Fruit fly (Drosophila melanogaster) whole organism: Measurements from ENCODE around the gene CG42633.

Source experiments
- CG8478 ChIP-seq: fragments of >200 bp; optimal IDR thresholded peaks from 2 replicates; lab custom pipeline; 2018; ENCODE audit warnings: inconsistent platforms
- Dll ChIP-seq: fragments of >200 bp; optimal IDR thresholded peaks from 2 replicates; lab custom pipeline; 2017
- EcR ChIP-seq, 2 experiments: fragments of >200 bp; optimal IDR thresholded peaks; 2 replicates each; lab custom pipeline; 2017; ENCODE audit warnings: missing biosample characterization in 2 of 2, missing genetic modification characterization in 2 of 2, missing genetic modification reagents in 2 of 2
- pan ChIP-seq: fragments of >200 bp; optimal IDR thresholded peaks from 2 replicates; lab custom pipeline; 2017
- psq ChIP-seq: fragments of >200 bp; optimal IDR thresholded peaks from 2 replicates; lab custom pipeline; 2017
- usp ChIP-seq: fragments of >200 bp; optimal IDR thresholded peaks from 2 replicates; lab custom pipeline; 2017; ENCODE audit warnings: missing biosample characterization, missing genetic modification characterization, mixed read lengths

Gene CG42633

dm6 chr3R:10782167-10782566, at the start of gene CG42633:
Gene CG42633 (minus strand): TSS chr3R:10782267.
- TF ChIP-seq CG8478: no peak
- no peak for TF ChIP-seq psq
- TF ChIP-seq pan (lab: Kevin White, UChicago): no peak
- TF ChIP-seq usp: no peak
- no peak for TF ChIP-seq EcR (GFP tag; optimal IDR thresholded peaks at IDR 0.05; lab: Kevin White, UChicago)
- TF ChIP-seq Dll (lab: Kevin White, UChicago): no peak

dm6 chr3R:10829746-10830145, 47.7 kb upstream of the CG42633 start:
- TF ChIP-seq usp (no peak), pan (lab: Kevin White, UChicago) (no peak), Dll (lab: Kevin White, UChicago) (no peak), EcR (GFP tag; optimal IDR thresholded peaks at IDR 0.05; lab: Kevin White, UChicago) (no peak), psq (no peak), CG8478 (no peak)

dm6 chr3R:10828688-10829087, 46.6 kb upstream of the CG42633 start:
- no peak for TF ChIP-seq pan (lab: Kevin White, UChicago)
- TF ChIP-seq EcR (GFP tag; optimal IDR thresholded peaks at IDR 0.05; lab: Kevin White, UChicago): no peak
- TF ChIP-seq Dll (lab: Kevin White, UChicago): no peak
- TF ChIP-seq CG8478: no peak

DNA sequence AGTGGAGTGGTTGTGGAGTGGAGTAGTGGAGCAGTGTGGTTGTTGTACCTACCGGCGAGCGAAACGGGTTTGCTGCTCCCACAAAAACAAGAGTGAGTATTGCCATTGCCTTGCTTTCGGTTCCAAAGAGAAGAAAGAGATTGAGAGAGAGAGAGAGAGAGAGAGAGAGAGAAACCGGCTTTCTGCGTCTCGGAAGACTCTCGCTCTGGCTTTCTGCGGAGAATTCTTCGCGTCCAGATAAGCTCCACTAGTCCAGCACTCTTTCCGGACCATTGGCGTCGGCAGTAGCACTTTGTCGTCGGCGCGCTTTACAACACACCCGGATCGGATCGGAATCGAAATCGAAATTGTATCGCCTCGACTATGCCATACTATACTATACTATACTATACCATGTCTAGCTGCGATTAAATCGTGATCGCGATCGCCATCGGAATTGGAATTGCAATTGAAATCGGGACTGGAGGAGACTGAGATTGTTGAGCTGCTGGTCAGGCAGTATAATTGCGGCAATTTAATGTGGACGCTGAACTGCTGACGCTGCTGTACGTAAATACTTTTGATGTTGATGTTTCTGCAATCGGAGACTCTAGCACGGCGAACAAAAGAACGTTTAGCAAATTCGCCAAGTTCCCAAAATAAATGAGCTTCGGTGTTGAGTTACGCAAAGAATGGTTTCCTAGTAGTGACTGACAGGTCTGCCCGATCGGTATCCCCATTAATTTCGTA, 44.9 kb upstream of the CG42633 start, which contains the start of gene Cad86C:
Gene Cad86C (plus strand): TSS at position 284 of the 729 bp plus-strand sequence.
- TF ChIP-seq Dll (lab: Kevin White, UChicago): peak; percentile 84
- TF ChIP-seq pan (lab: Kevin White, UChicago): no peak

DNA sequence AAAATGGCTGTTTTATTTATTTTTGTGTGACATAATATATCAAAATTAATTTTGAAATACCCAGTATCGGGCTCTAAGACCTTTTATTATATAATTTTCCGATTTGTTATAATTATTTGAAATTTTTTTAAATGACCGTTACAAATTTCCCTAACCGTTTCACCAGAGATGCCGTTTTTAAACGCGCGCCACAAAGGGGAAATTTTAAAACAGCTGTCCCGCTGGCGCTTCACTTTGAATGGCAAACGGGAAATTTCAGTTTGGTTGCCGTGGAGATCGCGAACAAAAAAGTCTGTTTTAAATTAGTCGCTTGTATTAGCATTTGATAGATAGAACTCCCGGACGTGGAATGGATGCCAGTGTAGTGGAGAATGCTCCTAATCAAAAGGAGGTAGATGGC, 33.0 kb upstream of the CG42633 start, which contains the start of the genes CG14693 and TTLL15:
Gene CG14693 (minus strand): TSS at position 16 of the 400 bp plus-strand sequence.
Gene TTLL15 (plus strand): TSS at position 257 of the 400 bp plus-strand sequence.
- TF ChIP-seq EcR (GFP tag; optimal IDR thresholded peaks at IDR 0.05; lab: Kevin White, UChicago) (no peak), pan (lab: Kevin White, UChicago) (no peak), Dll (lab: Kevin White, UChicago) (no peak), usp (no peak), CG8478 (no peak), psq (no peak)

- TF ChIP-seq CG8478: no peak
- TF ChIP-seq pan (lab: Kevin White, UChicago): no peak
- no peak for TF ChIP-seq usp
- TF ChIP-seq EcR (GFP tag; optimal IDR thresholded peaks at IDR 0.05; lab: Kevin White, UChicago): no peak
- TF ChIP-seq psq: no peak
- TF ChIP-seq Dll (lab: Kevin White, UChicago): no peak
Observed at dm6 chr3R:10803855-10804254, 21.8 kb upstream of the CG42633 start, which contains the start of gene CG14692. Gene CG14692 (minus strand): TSS chr3R:10803955.

dm6 chr3R:10792604-10793003, 10.5 kb upstream of the CG42633 start, which contains the start of gene CG14687:
Gene CG14687 (plus strand): TSS chr3R:10792904.
- TF ChIP-seq usp (no peak), pan (lab: Kevin White, UChicago) (no peak), psq (no peak), Dll (lab: Kevin White, UChicago) (no peak), EcR (GFP tag; optimal IDR thresholded peaks at IDR 0.05; lab: Kevin White, UChicago) (no peak), CG8478 (no peak)

DNA sequence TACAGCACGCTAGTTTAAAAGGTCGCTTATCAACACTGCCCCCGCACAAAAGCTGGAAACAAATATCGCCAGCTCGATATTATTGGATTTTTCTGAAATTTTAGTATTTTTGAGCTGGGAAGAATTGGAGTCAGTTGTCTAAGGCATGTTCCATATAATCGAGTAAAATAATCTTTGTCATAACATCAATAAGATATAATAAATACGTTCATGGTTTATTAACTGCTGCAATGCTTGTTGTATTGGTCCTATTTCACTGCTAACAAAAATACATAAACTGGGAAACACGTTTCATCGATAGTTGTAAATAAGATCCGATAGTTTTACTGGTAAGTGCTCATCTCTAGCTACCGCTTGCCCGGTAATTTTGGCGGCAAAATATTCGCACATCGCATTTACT, 6.1 kb upstream of the CG42633 start, which contains the start of the genes Art1 and Mcm5:
Gene Art1 (minus strand): TSS at position 41 of the 400 bp plus-strand sequence.
Gene Mcm5 (plus strand): TSS at position 339 of the 400 bp plus-strand sequence.
- TF ChIP-seq usp (no peak), CG8478 (no peak), EcR (GFP tag; optimal IDR thresholded peaks at IDR 0.05; lab: Kevin White, UChicago) (no peak), pan (lab: Kevin White, UChicago) (no peak), psq (no peak), Dll (lab: Kevin White, UChicago) (no peak)

- TF ChIP-seq CG8478 (no peak), Dll (lab: Kevin White, UChicago) (no peak), psq (no peak), EcR (GFP tag; optimal IDR thresholded peaks at IDR 0.05; lab: Kevin White, UChicago) (no peak), usp (no peak)
Observed at dm6 chr3R:10784058-10784499, 2.0 kb upstream of the CG42633 start, which contains the start of the genes mRpL37 and Rbp1. Gene mRpL37 (minus strand): TSS chr3R:10784092. Gene Rbp1 (plus strand): TSS chr3R:10784383.

- TF ChIP-seq EcR (GFP tag; optimal IDR thresholded peaks at IDR 0.05; lab: Kevin White, UChicago) (no peak), CG8478 (no peak), Dll (lab: Kevin White, UChicago) (no peak), usp (no peak), psq (no peak), pan (lab: Kevin White, UChicago) (no peak)
Observed at dm6 chr3R:10780161-10780560, 1.9 kb downstream of the CG42633 start.

DNA sequence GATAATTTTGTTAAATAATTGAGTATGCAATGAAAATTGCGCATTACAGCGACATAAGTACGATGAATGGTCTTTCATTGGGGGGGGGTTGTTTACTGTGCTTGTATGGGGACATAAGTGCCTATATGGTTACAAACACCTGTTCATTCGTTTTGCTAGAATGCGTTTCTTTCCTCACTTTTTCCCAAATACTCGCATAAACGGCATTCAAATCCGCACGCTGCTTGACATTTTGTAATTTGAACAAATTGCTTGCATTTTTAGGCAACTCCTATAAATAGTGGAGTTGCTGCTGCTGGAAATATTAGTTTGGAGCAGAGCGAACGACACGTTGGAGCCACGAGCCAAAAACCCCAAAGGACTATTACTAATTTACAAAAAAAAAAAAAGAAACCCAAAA, 2.8 kb downstream of the CG42633 start, which contains the start of gene Desi:
Gene Desi (plus strand): TSS at position 301 of the 400 bp plus-strand sequence.
- no peak for TF ChIP-seq EcR (GFP tag; optimal IDR thresholded peaks at IDR 0.05; lab: Kevin White, UChicago)
- TF ChIP-seq usp: no peak
- TF ChIP-seq Dll (lab: Kevin White, UChicago): no peak
- TF ChIP-seq pan (lab: Kevin White, UChicago): no peak
- no peak for TF ChIP-seq psq
- no peak for TF ChIP-seq CG8478

- TF ChIP-seq usp (no peak), psq (no peak)
Observed at dm6 chr3R:10778151-10778550, 3.9 kb downstream of the CG42633 start.

- no peak for TF ChIP-seq CG8478
- no peak for TF ChIP-seq psq
Observed at dm6 chr3R:10777274-10777673, 4.8 kb downstream of the CG42633 start, which contains the start of the genes CG45076, CG45078 and fau. Gene CG45076 (minus strand): TSS chr3R:10777374. Gene CG45078 (minus strand): TSS chr3R:10777374. Gene fau (minus strand): TSS chr3R:10777374.
